Worm (Caenorhabditis elegans): ENCODE data around the gene C32A9.1.

C32A9.1 gene

ce11 chrX:10260035-10260434 is at the start of gene C32A9.1:
C32A9.1 (minus strand) TSS chrX:10260135.
- TF ChIP-seq T20F7.1 (GFP tag; optimal IDR thresholded peaks at IDR 0.05), result no peak
- no peak for TF ChIP-seq ceh-82 (tag; optimal IDR thresholded peaks at IDR 0.05)

ce11 chrX:10307495-10307894 is 47.6 kb upstream of the C32A9.1 start, which contains the start of gene F41E7.7:
F41E7.7 (plus strand) TSS chrX:10307795.
- TF ChIP-seq F26F4.8 (GFP tag; conservative IDR thresholded peaks at IDR 0.05), result no peak
- no peak for TF ChIP-seq mxl-3 (GFP tag; optimal IDR thresholded peaks at IDR 0.05)
- TF ChIP-seq dmd-6 (GFP tag; IDR thresholded peaks at IDR 0.05), result no peak
- TF ChIP-seq lim-7 (GFP tag; IDR thresholded peaks at IDR 0.05), result no peak
- TF ChIP-seq nhr-28 (tag; optimal IDR thresholded peaks at IDR 0.05), result no peak
- TF ChIP-seq zag-1 (tag; optimal IDR thresholded peaks at IDR 0.05), result no peak
- TF ChIP-seq attf-4 (tag; optimal IDR thresholded peaks at IDR 0.05), result no peak
- no peak for TF ChIP-seq nhr-237 (tag; optimal IDR thresholded peaks at IDR 0.05)
- TF ChIP-seq ztf-11 (tag; optimal IDR thresholded peaks at IDR 0.05), result no peak
- no peak for TF ChIP-seq tra-1 (GFP tag; IDR thresholded peaks at IDR 0.05)
- TF ChIP-seq ZK546.5 (tag; optimal IDR thresholded peaks at IDR 0.05), result no peak
- no peak for TF ChIP-seq mdt-29 (GFP tag; IDR thresholded peaks at IDR 0.05)
- no peak for TF ChIP-seq daf-8 (GFP tag; IDR thresholded peaks at IDR 0.05)
- no peak for TF ChIP-seq unc-130 (GFP tag; optimal IDR thresholded peaks at IDR 0.05)
- TF ChIP-seq nhr-41 (GFP tag; IDR thresholded peaks at IDR 0.05), result no peak
- no peak for TF ChIP-seq unc-39 (tag; optimal IDR thresholded peaks at IDR 0.05)

ce11 chrX:10306923-10307322 is 47.0 kb upstream of the C32A9.1 start:
- TF ChIP-seq R02D3.7 (tag; optimal IDR thresholded peaks at IDR 0.05) (no peak), spr-1 (tag; optimal IDR thresholded peaks at IDR 0.05) (no peak), ama-1 (optimal IDR thresholded peaks at IDR 0.05) (no peak), nhr-25 (tag; optimal IDR thresholded peaks at IDR 0.05; ENCODE audit: borderline replicate concordance, insufficient read depth) (peak; percentile 25), fos-1 (tag; optimal IDR thresholded peaks at IDR 0.05) (no peak)

- TF ChIP-seq ztf-11 (tag; optimal IDR thresholded peaks at IDR 0.05), result no peak
- peak; percentile 29 for TF ChIP-seq nhr-25 (tag; optimal IDR thresholded peaks at IDR 0.05; ENCODE audit: borderline replicate concordance, insufficient read depth)
- TF ChIP-seq mep-1 (tag; optimal IDR thresholded peaks at IDR 0.05), result peak; percentile 22
- peak; percentile 9 for TF ChIP-seq dve-1 (tag; optimal IDR thresholded peaks at IDR 0.05; ENCODE audit: insufficient read depth)
- TF ChIP-seq aha-1 (tag), result peak; percentile 49
- no peak for TF ChIP-seq gei-8 (GFP tag; optimal IDR thresholded peaks at IDR 0.05)
- TF ChIP-seq nhr-10 (tag; optimal IDR thresholded peaks at IDR 0.05), result no peak
Observed at ce11 chrX:10306289-10306688, 46.4 kb upstream of the C32A9.1 start, which contains the start of gene cnc-8. cnc-8 (plus strand) TSS chrX:10306595.

- TF ChIP-seq hlh-30 (tag; optimal IDR thresholded peaks at IDR 0.05; ENCODE audit: insufficient read depth) (peak; percentile 32), mdt-29 (GFP tag; IDR thresholded peaks at IDR 0.05) (no peak), lir-3 (tag; optimal IDR thresholded peaks at IDR 0.05) (no peak), madf-9 (GFP tag; conservative IDR thresholded peaks at IDR 0.05) (no peak), spr-1 (tag; optimal IDR thresholded peaks at IDR 0.05) (no peak), mxl-3 (GFP tag; optimal IDR thresholded peaks at IDR 0.05) (peak; percentile 54), tag-97 (GFP tag; IDR thresholded peaks at IDR 0.05) (no peak), mdl-1 (tag; optimal IDR thresholded peaks at IDR 0.05) (peak in 1 of 2 experiments; percentile 21), lin-13 (GFP tag; optimal IDR thresholded peaks at IDR 0.05) (no peak), nhr-28 (tag; optimal IDR thresholded peaks at IDR 0.05) (peak; percentile 16)
Observed at ce11 chrX:10304178-10304577, 44.2 kb upstream of the C32A9.1 start, which contains the start of gene fipr-21. fipr-21 (plus strand) TSS chrX:10304529.

Data from whole organism, L4 larva.